Fruit fly (Drosophila melanogaster) whole organism, prepupa: ENCODE data around the gene Atg3.
A peak's percentile ranks its signal among the peaks of the same experiment; 100 is the strongest.

ENCODE experiments used
- Blimp-1 ChIP-seq: fragments of 200-800 bp; sonication (Bioruptor generic); optimal IDR thresholded peaks from 3 replicates; lab custom pipeline; 2017; ENCODE audit warnings: missing biosample characterization, missing genetic modification characterization, mild to moderate bottlenecking, moderate library complexity, missing genetic modification reagents
- CG11762 ChIP-seq: fragments of 200-800 bp; sonication (Bioruptor generic); optimal IDR thresholded peaks from 3 replicates; lab custom pipeline; 2016; ENCODE audit warnings: missing biosample characterization, missing genetic modification characterization; ENCODE audit not compliant: insufficient read depth
- CG32006 ChIP-seq: fragments of 200-800 bp; sonication (Bioruptor generic); optimal IDR thresholded peaks from 3 replicates; lab custom pipeline; 2017; ENCODE audit warnings: missing biosample characterization, mild to moderate bottlenecking, missing genetic modification characterization
- CG8632 ChIP-seq: fragments of 200-800 bp; sonication (Bioruptor generic); optimal IDR thresholded peaks from 3 replicates; lab custom pipeline; 2016; ENCODE audit warnings: missing biosample characterization, missing genetic modification characterization
- Hr39 ChIP-seq: fragments of 200-800 bp; sonication (Bioruptor generic); optimal IDR thresholded peaks from 2 replicates; lab custom pipeline; 2016; ENCODE audit warnings: missing biosample characterization, missing genetic modification characterization
- Sox102F ChIP-seq: fragments of 200-800 bp; sonication (Bioruptor generic); optimal IDR thresholded peaks from 2 replicates; lab custom pipeline; 2016; ENCODE audit warnings: missing biosample characterization, mild to moderate bottlenecking, missing genetic modification characterization

dm6 chr3L:18753827-18754226 lies 5.3 kb downstream of the Atg3 start:
- no peak for TF ChIP-seq CG32006 (GFP tag; lab: Kevin White, UChicago)
- no peak for TF ChIP-seq Hr39 (GFP tag; lab: Kevin White, UChicago)
- TF ChIP-seq CG8632 (GFP tag; lab: Kevin White, UChicago) = no peak
- no peak for TF ChIP-seq Sox102F
- TF ChIP-seq Blimp-1 = peak; percentile 97
- TF ChIP-seq CG11762 (GFP tag; lab: Kevin White, UChicago) = no peak
